Worm (Caenorhabditis elegans): ENCODE data around the gene srbc-22.
"Not testable (repeated sequence)": the region's sequence is repeated elsewhere in the genome, so short reads cannot be mapped to it uniquely, and the experiment has no call there.

The srbc-22 gene

DNA sequence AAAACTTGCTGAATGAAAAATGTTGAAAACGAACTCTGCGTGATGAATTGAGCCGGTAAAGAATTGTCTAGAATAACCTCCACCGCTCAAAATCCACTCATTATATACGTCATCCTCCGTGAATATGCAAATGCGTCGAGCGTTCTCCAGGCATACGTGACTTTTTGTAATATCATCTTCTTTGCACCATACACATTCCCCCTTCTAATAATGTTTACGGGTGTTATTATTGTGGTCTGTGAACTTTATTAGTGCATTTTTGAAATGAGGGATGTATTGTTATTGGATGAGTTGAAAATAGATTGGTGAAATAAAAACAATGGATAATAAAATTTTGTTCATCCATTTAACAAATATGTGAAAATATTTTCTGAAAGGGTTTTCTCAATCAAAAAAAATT lies 17.0 kb upstream of the srbc-22 start, which contains the start of gene F22F7.7:
Gene F22F7.7, minus strand, starts transcription at position 125 of the 400 bp plus-strand sequence.
- peak in 1 of 2 experiments; percentile 69 for TF ChIP-seq hif-1 (tag; optimal IDR thresholded peaks at IDR 0.05)
- peak; percentile 94 for TF ChIP-seq aha-1 (tag)
- no peak for TF ChIP-seq dve-1 (tag; optimal IDR thresholded peaks at IDR 0.05; ENCODE audit: insufficient read depth)

DNA sequence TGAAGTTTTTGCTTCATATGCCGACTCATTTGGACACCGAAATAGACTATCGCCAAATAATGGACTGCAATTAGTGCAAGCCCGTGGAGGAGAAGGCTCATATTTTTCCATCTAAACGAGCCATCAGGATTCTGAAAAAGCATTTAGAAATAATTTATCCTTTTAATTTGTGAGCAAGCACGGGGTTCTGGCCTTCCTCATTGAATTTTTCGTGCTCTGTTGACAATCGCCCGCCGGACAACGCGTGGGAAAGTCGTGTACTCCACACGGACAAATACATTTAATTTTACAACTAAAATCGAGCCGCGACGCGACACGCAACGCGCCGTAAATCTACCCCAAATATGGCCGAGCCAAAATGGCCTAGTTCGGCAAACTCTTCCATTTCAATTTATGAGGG lies 12.5 kb upstream of the srbc-22 start, which contains the start of gene F22F7.12:
Gene F22F7.12, minus strand, starts transcription at position 101 of the 400 bp plus-strand sequence.
- TF ChIP-seq F26F4.8 (GFP tag; conservative IDR thresholded peaks at IDR 0.05); pqm-1 (tag; optimal IDR thresholded peaks at IDR 0.05); lin-15B (tag; optimal IDR thresholded peaks at IDR 0.05): not testable (repeated sequence)

DNA sequence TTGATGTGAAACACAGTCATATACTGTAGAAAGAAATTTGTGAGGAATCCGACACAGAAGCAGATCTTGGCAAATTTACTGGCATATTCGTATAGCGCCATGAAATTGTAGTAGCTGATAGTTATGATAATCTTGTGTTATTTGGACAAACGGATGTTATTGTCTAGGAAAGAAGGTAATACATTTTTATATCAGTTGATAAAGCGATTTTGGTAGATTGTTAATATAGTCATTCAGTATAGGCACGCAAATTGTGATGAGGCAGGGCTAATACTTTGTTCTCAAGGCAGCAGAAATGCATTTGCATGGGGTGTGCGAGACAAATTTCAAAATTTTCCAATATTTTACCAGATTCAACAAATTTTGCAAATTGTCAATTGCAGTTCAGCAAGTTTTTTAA lies 10.9 kb upstream of the srbc-22 start, which contains the start of gene str-52:
Gene str-52, minus strand, starts transcription at position 101 of the 400 bp plus-strand sequence.
- TF ChIP-seq F26F4.8 (GFP tag; conservative IDR thresholded peaks at IDR 0.05) = no peak
- no peak for TF ChIP-seq aly-2 (tag; optimal IDR thresholded peaks at IDR 0.05)
- no peak for TF ChIP-seq saeg-2 (GFP tag; IDR thresholded peaks at IDR 0.05)
- no peak for TF ChIP-seq ceh-44 (GFP tag; IDR thresholded peaks at IDR 0.05)
- no peak for TF ChIP-seq php-3 (GFP tag; IDR thresholded peaks at IDR 0.05)
- no peak for TF ChIP-seq vab-7 (GFP tag; IDR thresholded peaks at IDR 0.05)
- no peak for TF ChIP-seq snpc-1.2 (GFP tag; IDR thresholded peaks at IDR 0.05)
- no peak for TF ChIP-seq nhr-48 (tag; optimal IDR thresholded peaks at IDR 0.05)
- TF ChIP-seq jun-1 (tag; optimal IDR thresholded peaks at IDR 0.05) = no peak
- TF ChIP-seq lin-13 (GFP tag; optimal IDR thresholded peaks at IDR 0.05) = no peak
- no peak for TF ChIP-seq arid-1 (GFP tag; conservative IDR thresholded peaks at IDR 0.05)
- no peak for TF ChIP-seq mdt-29 (GFP tag; IDR thresholded peaks at IDR 0.05)

DNA sequence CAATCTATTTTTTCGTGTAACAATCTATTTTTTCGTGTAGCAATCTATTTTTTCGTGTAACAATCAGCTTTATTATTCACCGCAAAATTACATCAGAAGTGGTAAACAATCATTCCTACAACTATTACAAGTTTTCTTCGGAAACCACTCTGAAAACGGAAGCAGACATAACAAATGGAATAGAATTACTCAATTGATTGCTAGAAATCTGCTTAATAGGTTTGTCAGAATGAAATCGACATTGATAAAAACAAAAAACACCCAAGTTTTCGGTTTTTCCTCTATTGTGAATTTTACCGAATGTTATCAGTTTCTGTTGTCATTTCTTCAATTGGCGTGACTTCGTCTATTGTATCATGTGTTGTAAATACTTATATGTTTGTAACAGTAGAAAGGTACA lies 10.1 kb upstream of the srbc-22 start, which contains the start of gene srbc-20:
Gene srbc-20, plus strand, starts transcription at position 301 of the 400 bp plus-strand sequence.
- TF ChIP-seq T26A8.4 (GFP tag; IDR thresholded peaks at IDR 0.05) (no peak), ces-1 (GFP tag; optimal IDR thresholded peaks at IDR 0.05) (no peak), lsy-2 (tag; optimal IDR thresholded peaks at IDR 0.05) (no peak), mdt-29 (GFP tag; IDR thresholded peaks at IDR 0.05) (no peak), ztf-11 (tag; optimal IDR thresholded peaks at IDR 0.05) (no peak), rbr-2 (tag; optimal IDR thresholded peaks at IDR 0.05) (no peak), F10B5.3 (tag; optimal IDR thresholded peaks at IDR 0.05) (no peak), ceh-44 (GFP tag; IDR thresholded peaks at IDR 0.05) (no peak), lin-38 (GFP tag; IDR thresholded peaks at IDR 0.05) (no peak), lin-15B (tag; optimal IDR thresholded peaks at IDR 0.05) (no peak), snpc-4 (tag; optimal IDR thresholded peaks at IDR 0.05) (no peak), madf-5 (GFP tag; IDR thresholded peaks at IDR 0.05) (no peak), nhr-76 (tag; optimal IDR thresholded peaks at IDR 0.05) (no peak), F44E2.7 (GFP tag; IDR thresholded peaks at IDR 0.05) (no peak), php-3 (GFP tag; IDR thresholded peaks at IDR 0.05) (no peak), nhr-25 (tag; optimal IDR thresholded peaks at IDR 0.05; ENCODE audit: borderline replicate concordance, insufficient read depth) (no peak), aly-2 (tag; optimal IDR thresholded peaks at IDR 0.05) (no peak)

DNA sequence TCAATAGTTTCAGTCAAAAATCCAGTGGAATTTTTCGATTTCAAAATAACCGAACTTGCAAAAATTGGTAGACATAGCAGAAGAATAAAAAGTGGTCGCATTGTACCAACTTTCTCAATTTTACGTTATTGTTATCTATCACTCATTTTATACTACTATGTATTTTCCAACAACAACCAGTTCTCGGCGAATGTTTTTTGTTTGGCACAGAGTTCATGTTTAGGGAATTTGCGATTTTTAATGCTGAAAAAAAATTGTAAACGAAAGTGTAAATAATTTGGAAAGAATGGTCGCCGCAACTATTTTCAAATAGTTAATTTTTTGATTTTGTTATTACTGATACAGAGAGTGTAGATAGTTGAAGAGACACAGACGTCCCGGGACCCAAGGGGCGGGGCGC lies 7.5 kb upstream of the srbc-22 start, which contains the start of gene C45H4.21:
Gene C45H4.21, minus strand, starts transcription at position 101 of the 400 bp plus-strand sequence.
- TF ChIP-seq nhr-6 (tag; optimal IDR thresholded peaks at IDR 0.05) (no peak), cey-2 (tag; optimal IDR thresholded peaks at IDR 0.05; ENCODE audit: borderline replicate concordance, insufficient read depth) (no peak), unc-130 (GFP tag; optimal IDR thresholded peaks at IDR 0.05) (no peak), T20F7.1 (GFP tag; optimal IDR thresholded peaks at IDR 0.05) (no peak), dmd-8 (GFP tag; IDR thresholded peaks at IDR 0.05) (no peak), unc-39 (tag; optimal IDR thresholded peaks at IDR 0.05) (no peak), hif-1 (tag; optimal IDR thresholded peaks at IDR 0.05) (no peak), F26F4.8 (GFP tag; conservative IDR thresholded peaks at IDR 0.05) (no peak), nhr-111 (GFP tag; optimal IDR thresholded peaks at IDR 0.05) (no peak), Y48G9A.11 (GFP tag; IDR thresholded peaks at IDR 0.05) (no peak), nhr-11 (tag; optimal IDR thresholded peaks at IDR 0.05) (no peak), lin-29 (GFP tag; IDR thresholded peaks at IDR 0.05) (no peak), vab-7 (GFP tag; IDR thresholded peaks at IDR 0.05) (no peak), nhr-42 (GFP tag; IDR thresholded peaks at IDR 0.05) (no peak), aly-2 (tag; optimal IDR thresholded peaks at IDR 0.05) (no peak), lsy-2 (tag; optimal IDR thresholded peaks at IDR 0.05) (no peak), egl-43 (GFP tag; IDR thresholded peaks at IDR 0.05) (no peak), php-3 (GFP tag; IDR thresholded peaks at IDR 0.05) (no peak), daf-12 (tag; optimal IDR thresholded peaks at IDR 0.05) (no peak)

Measured in whole organism, L4 larva.